Worm (Caenorhabditis elegans) whole organism, late embryonic: ENCODE measurements around the gene mrps-7.
"Not testable (repeated sequence)": the region's sequence is repeated elsewhere in the genome, so short reads cannot be mapped to it uniquely, and the experiment has no call there.

ENCODE experiments used
- C08G9.2 ChIP-seq: sonication (generic microtip); optimal IDR thresholded peaks from 2 replicates; lab custom pipeline; 2016; ENCODE audit warnings: mild to moderate bottlenecking, missing genetic modification characterization, moderate library complexity, missing compliant biosample characterization
- C38D4.7 ChIP-seq: fragments of 200-800 bp; sonication (Bioruptor generic); optimal IDR thresholded peaks from 2 replicates; lab custom pipeline; 2018; ENCODE audit warnings: mild to moderate bottlenecking, missing genetic modification characterization, moderate library complexity, missing compliant biosample characterization
- K02D7.2 ChIP-seq: sonication (generic microtip); optimal IDR thresholded peaks from 2 replicates; lab custom pipeline; 2017; ENCODE audit warnings: mild to moderate bottlenecking, missing genetic modification characterization, missing compliant biosample characterization
- K09A11.1 ChIP-seq: sonication (generic microtip); optimal IDR thresholded peaks from 2 replicates; lab custom pipeline; 2017; ENCODE audit warnings: antibody characterized with exemption, mild to moderate bottlenecking, missing genetic modification characterization, missing compliant biosample characterization; ENCODE audit not compliant: insufficient read depth
- T23F11.4 ChIP-seq: fragments of 200-800 bp; sonication (Bioruptor generic); optimal IDR thresholded peaks from 2 replicates; lab custom pipeline; 2018; ENCODE audit warnings: mild to moderate bottlenecking, missing genetic modification characterization, missing compliant biosample characterization
- ahr-1 ChIP-seq: sonication (generic microtip); optimal IDR thresholded peaks from 2 replicates; lab custom pipeline; 2016; ENCODE audit warnings: missing genetic modification characterization, missing compliant biosample characterization
- ceh-18 ChIP-seq: sonication (generic microtip); optimal IDR thresholded peaks from 2 replicates; lab custom pipeline; 2016; ENCODE audit warnings: missing genetic modification characterization, missing compliant biosample characterization
- ceh-2 ChIP-seq: sonication (generic microtip); optimal IDR thresholded peaks from 2 replicates; lab custom pipeline; 2016; ENCODE audit warnings: missing genotype, missing genetic modification characterization, missing compliant biosample characterization
- ceh-24 ChIP-seq: sonication (generic microtip); optimal IDR thresholded peaks from 2 replicates; lab custom pipeline; 2016; ENCODE audit warnings: mild to moderate bottlenecking, missing genetic modification characterization, missing compliant biosample characterization
- ceh-30 ChIP-seq: fragments of 150-350 bp; optimal IDR thresholded peaks from 2 replicates; lab custom pipeline; 2014; ENCODE audit warnings: missing biosample characterization, missing genetic modification characterization
- ceh-48 ChIP-seq: sonication (generic microtip); optimal IDR thresholded peaks from 2 replicates; lab custom pipeline; 2016; ENCODE audit warnings: missing genetic modification characterization, inconsistent platforms, missing compliant biosample characterization
- ceh-6 ChIP-seq: fragments of 200-800 bp; sonication (Bioruptor generic); optimal IDR thresholded peaks from 2 replicates; lab custom pipeline; 2018; ENCODE audit warnings: mild to moderate bottlenecking, missing genetic modification characterization, missing compliant biosample characterization
- che-1 ChIP-seq: sonication (generic microtip); optimal IDR thresholded peaks from 2 replicates; lab custom pipeline; 2016; ENCODE audit warnings: mild to moderate bottlenecking, missing genetic modification characterization, missing compliant biosample characterization
- fkh-10 ChIP-seq: fragments of 150-350 bp; optimal IDR thresholded peaks from 2 replicates; lab custom pipeline; 2014; ENCODE audit warnings: missing biosample characterization, missing genetic modification reagents, missing genetic modification characterization
- hlh-30 ChIP-seq: sonication (generic microtip); optimal IDR thresholded peaks from 2 replicates; lab custom pipeline; 2017; ENCODE audit warnings: antibody characterized with exemption, missing genetic modification characterization, missing compliant biosample characterization; ENCODE audit not compliant: insufficient read depth
- lim-6 ChIP-seq: sonication (generic microtip); optimal IDR thresholded peaks from 2 replicates; lab custom pipeline; 2016; ENCODE audit warnings: missing genetic modification characterization, missing compliant biosample characterization
- madf-2 ChIP-seq: sonication (generic microtip); optimal IDR thresholded peaks from 2 replicates; lab custom pipeline; 2017; ENCODE audit warnings: missing genetic modification characterization, missing compliant biosample characterization
- mec-3 ChIP-seq: sonication (generic microtip); optimal IDR thresholded peaks from 2 replicates; lab custom pipeline; 2016; ENCODE audit warnings: borderline replicate concordance, missing genetic modification characterization, missing compliant biosample characterization
- nfya-1 ChIP-seq: sonication (generic microtip); optimal IDR thresholded peaks from 2 replicates; lab custom pipeline; 2017; ENCODE audit warnings: missing genetic modification characterization, mild to moderate bottlenecking, missing compliant biosample characterization, antibody characterized with exemption, moderate library complexity
- nhr-11 ChIP-seq: fragments of 150-350 bp; optimal IDR thresholded peaks from 2 replicates; lab custom pipeline; 2014; ENCODE audit warnings: missing biosample characterization, missing genetic modification characterization
- nhr-232 ChIP-seq: sonication (generic microtip); optimal IDR thresholded peaks from 2 replicates; lab custom pipeline; 2016; ENCODE audit warnings: missing genetic modification characterization, missing compliant biosample characterization
- npax-4 ChIP-seq: sonication (generic microtip); optimal IDR thresholded peaks from 2 replicates; lab custom pipeline; 2016; ENCODE audit warnings: missing genetic modification characterization, missing compliant biosample characterization
- odd-2 ChIP-seq: sonication (generic microtip); optimal IDR thresholded peaks from 2 replicates; lab custom pipeline; 2017; ENCODE audit warnings: antibody characterized with exemption, mild to moderate bottlenecking, missing genetic modification characterization, missing compliant biosample characterization
- pag-3 ChIP-seq: sonication (generic microtip); optimal IDR thresholded peaks from 2 replicates; lab custom pipeline; 2016; ENCODE audit warnings: missing compliant biosample characterization, missing genetic modification characterization, borderline replicate concordance
- pat-9 ChIP-seq: fragments of 200-800 bp; sonication (Bioruptor generic); optimal IDR thresholded peaks from 2 replicates; lab custom pipeline; 2018; ENCODE audit warnings: mild to moderate bottlenecking, missing genetic modification characterization, moderate library complexity, missing compliant biosample characterization
- pqm-1 ChIP-seq: sonication (generic microtip); optimal IDR thresholded peaks from 2 replicates; lab custom pipeline; 2016; ENCODE audit warnings: missing genetic modification characterization, missing compliant biosample characterization
- pros-1 ChIP-seq: fragments of 150-350 bp; optimal IDR thresholded peaks from 2 replicates; lab custom pipeline; 2014; ENCODE audit warnings: missing biosample characterization, missing genetic modification reagents, missing genetic modification characterization
- sox-2 ChIP-seq: fragments of 200-800 bp; sonication (Bioruptor generic); IDR thresholded peaks from 2 replicates; pipeline ENCODE4 v1.3.6; 2022; ENCODE audit warnings: missing genetic modification reagents, missing genetic modification characterization, missing compliant biosample characterization
- sox-4 ChIP-seq: sonication (generic microtip); optimal IDR thresholded peaks from 2 replicates; lab custom pipeline; 2017; ENCODE audit warnings: mild to moderate bottlenecking, missing genetic modification characterization, inconsistent platforms, missing compliant biosample characterization
- syd-9 ChIP-seq: sonication (generic microtip); optimal IDR thresholded peaks from 2 replicates; lab custom pipeline; 2016; ENCODE audit warnings: mild to moderate bottlenecking, missing genetic modification characterization, moderate library complexity, missing compliant biosample characterization
- tbx-2 ChIP-seq: sonication (generic microtip); optimal IDR thresholded peaks from 2 replicates; lab custom pipeline; 2016; ENCODE audit warnings: missing genetic modification characterization, missing compliant biosample characterization
- tbx-7 ChIP-seq: sonication (generic microtip); optimal IDR thresholded peaks from 2 replicates; lab custom pipeline; 2016; ENCODE audit warnings: missing genotype, missing genetic modification characterization, missing compliant biosample characterization
- unc-3 ChIP-seq, 2 experiments: fragments of 200-800 bp in 1 of 2; sonication (Bioruptor generic) in 1 of 2; sonication (generic microtip) in 1 of 2; conservative IDR thresholded peaks in 1 of 2; optimal IDR thresholded peaks in 1 of 2; 2 replicates each; pipeline versions ENCODE4 v1.3.6 to Lab custom; 2016 to 2022; ENCODE audit warnings: missing compliant biosample characterization in 2 of 2, missing genetic modification characterization in 2 of 2, missing genetic modification reagents in 1 of 2
- unc-42 ChIP-seq: sonication (generic microtip); optimal IDR thresholded peaks from 2 replicates; lab custom pipeline; 2016; ENCODE audit warnings: missing genotype, missing genetic modification characterization, missing compliant biosample characterization
- zip-5 ChIP-seq: sonication (generic microtip); optimal IDR thresholded peaks from 2 replicates; lab custom pipeline; 2016; ENCODE audit warnings: missing genetic modification characterization, missing compliant biosample characterization

mrps-7 gene

ce11 chrIV:14774454-14774853, 6.9 kb upstream of the mrps-7 start, which contains the start of gene Y57G11C.51:
Y57G11C.51 (minus strand) TSS chrIV:14774554.
- TF ChIP-seq ceh-30; unc-3 (GFP tag; conservative IDR thresholded peaks at IDR 0.05; lab: Robert Waterston, UW); unc-3 (tag; optimal IDR thresholded peaks at IDR 0.05; lab: Kevin White, UChicago); ahr-1 (tag; lab: Kevin White, UChicago): not testable (repeated sequence)

ce11 chrIV:14773280-14774071, 5.9 kb upstream of the mrps-7 start, which contains the start of gene Y57G11C.36:
Y57G11C.36 (minus strand) TSS chrIV:14773781.
- TF ChIP-seq ceh-6 (GFP tag; lab: Kevin White, UChicago) = no peak
- TF ChIP-seq ceh-48 (tag; lab: Kevin White, UChicago) = no peak
- no peak for TF ChIP-seq unc-42 (tag; lab: Kevin White, UChicago)
- no peak for TF ChIP-seq syd-9
- TF ChIP-seq npax-4 (tag; lab: Kevin White, UChicago) = no peak
- TF ChIP-seq C08G9.2 (tag; lab: Kevin White, UChicago) = no peak
- no peak for TF ChIP-seq lim-6 (tag; lab: Kevin White, UChicago)
- no peak for TF ChIP-seq odd-2 (tag; lab: Kevin White, UChicago)
- no peak for TF ChIP-seq zip-5 (tag; lab: Kevin White, UChicago)
- TF ChIP-seq tbx-7 (tag; lab: Kevin White, UChicago) = no peak
- no peak for TF ChIP-seq sox-2 (GFP tag; lab: Robert Waterston, UW)
- no peak for TF ChIP-seq nfya-1 (tag; lab: Kevin White, UChicago)
- no peak for TF ChIP-seq hlh-30
- no peak for TF ChIP-seq pqm-1 (tag; lab: Kevin White, UChicago)
- no peak for TF ChIP-seq pat-9 (tag; lab: Kevin White, UChicago)
- no peak for TF ChIP-seq unc-3 (GFP tag; conservative IDR thresholded peaks at IDR 0.05; lab: Robert Waterston, UW)
- no peak for TF ChIP-seq unc-3 (tag; optimal IDR thresholded peaks at IDR 0.05; lab: Kevin White, UChicago)

ce11 chrIV:14771325-14771724, 3.8 kb upstream of the mrps-7 start, which contains the start of gene degl-1:
degl-1 (minus strand) TSS chrIV:14771425.
- TF ChIP-seq ceh-18 (tag; lab: Kevin White, UChicago) (no peak), che-1 (no peak), C08G9.2 (tag; lab: Kevin White, UChicago) (no peak)

ce11 chrIV:14770663-14771062, 3.1 kb upstream of the mrps-7 start:
- TF ChIP-seq K02D7.2 (tag; lab: Kevin White, UChicago) = no peak
- TF ChIP-seq syd-9 = no peak
- no peak for TF ChIP-seq unc-3 (GFP tag; conservative IDR thresholded peaks at IDR 0.05; lab: Robert Waterston, UW)
- no peak for TF ChIP-seq unc-3 (tag; optimal IDR thresholded peaks at IDR 0.05; lab: Kevin White, UChicago)
- no peak for TF ChIP-seq madf-2 (tag; lab: Kevin White, UChicago)
- no peak for TF ChIP-seq pros-1 (tag; lab: Kevin White, UChicago)
- no peak for TF ChIP-seq K09A11.1 (tag; lab: Kevin White, UChicago)
- no peak for TF ChIP-seq ceh-24 (tag; lab: Kevin White, UChicago)
- TF ChIP-seq mec-3 (tag; lab: Kevin White, UChicago) = no peak
- no peak for TF ChIP-seq ceh-2 (tag; lab: Kevin White, UChicago)
- TF ChIP-seq tbx-2 (tag; lab: Kevin White, UChicago) = no peak
- no peak for TF ChIP-seq ceh-30
- no peak for TF ChIP-seq nhr-11 (tag; lab: Kevin White, UChicago)
- TF ChIP-seq odd-2 (tag; lab: Kevin White, UChicago) = no peak
- TF ChIP-seq, all 69 proteins: peak for 0

- TF ChIP-seq ceh-48 (tag; lab: Kevin White, UChicago) (no peak), T23F11.4 (GFP tag; lab: Kevin White, UChicago) (no peak), C08G9.2 (tag; lab: Kevin White, UChicago) (no peak), ceh-18 (tag; lab: Kevin White, UChicago) (no peak), C38D4.7 (GFP tag; lab: Kevin White, UChicago) (no peak), hlh-30 (no peak), pag-3 (tag; lab: Kevin White, UChicago) (no peak), nhr-232 (no peak), sox-4 (tag; lab: Kevin White, UChicago) (no peak), tbx-2 (tag; lab: Kevin White, UChicago) (no peak), ceh-2 (tag; lab: Kevin White, UChicago) (no peak), ceh-6 (GFP tag; lab: Kevin White, UChicago) (no peak), fkh-10 (GFP tag; lab: Kevin White, UChicago) (no peak)
Measured at ce11 chrIV:14769218-14769835, 1.8 kb upstream of the mrps-7 start, which contains the start of gene Y57G11C.43. Y57G11C.43 (plus strand) TSS chrIV:14769441.
